Worm (Caenorhabditis elegans) whole organism, midembryonic: ENCODE measurements around the gene F41C3.11.

Source experiments
- T22C8.4 ChIP-seq: fragments of 200-800 bp; sonication (Bioruptor generic); IDR thresholded peaks from 2 replicates; pipeline ENCODE4 v1.3.6; 2022; ENCODE audit warnings: missing genetic modification characterization, missing compliant biosample characterization
- cog-1 ChIP-seq: sonication (generic microtip); optimal IDR thresholded peaks from 2 replicates; lab custom pipeline; 2016; ENCODE audit warnings: missing genetic modification characterization, missing compliant biosample characterization
- flt-1 ChIP-seq: fragments of 200-800 bp; sonication (Bioruptor generic); IDR thresholded peaks from 2 replicates; pipeline ENCODE4 v1.3.6; 2022; ENCODE audit warnings: missing genetic modification characterization, missing compliant biosample characterization
- klf-2 ChIP-seq: fragments of 200-800 bp; sonication (Bioruptor generic); conservative IDR thresholded peaks from 2 replicates; pipeline ENCODE4 v1.3.6; 2022; ENCODE audit warnings: missing genetic modification reagents, missing genetic modification characterization, missing compliant biosample characterization
- med-1 ChIP-seq: sonication (generic microtip); optimal IDR thresholded peaks from 2 replicates; lab custom pipeline; 2017; ENCODE audit warnings: missing genetic modification characterization, mild to moderate bottlenecking, missing compliant biosample characterization, antibody characterized with exemption, missing genetic modification reagents; ENCODE audit not compliant: insufficient read depth
- ref-1 ChIP-seq: fragments of 200-800 bp; sonication (Bioruptor generic); conservative IDR thresholded peaks from 2 replicates; pipeline ENCODE4 v1.3.6; 2022; ENCODE audit warnings: missing genetic modification reagents, missing genetic modification characterization, missing compliant biosample characterization
- tab-1 ChIP-seq: fragments of 200-800 bp; sonication (Bioruptor generic); IDR thresholded peaks from 2 replicates; pipeline ENCODE4 v1.3.6; 2022; ENCODE audit warnings: missing genetic modification characterization, missing compliant biosample characterization
- ztf-23 ChIP-seq: fragments of 200-800 bp; sonication (Bioruptor generic); IDR thresholded peaks from 2 replicates; pipeline ENCODE4 v1.3.6; 2022; ENCODE audit warnings: missing genetic modification reagents, missing genetic modification characterization, missing compliant biosample characterization
- ztf-29 ChIP-seq: fragments of 200-800 bp; sonication (Bioruptor generic); IDR thresholded peaks from 2 replicates; pipeline ENCODE4 v1.3.6; 2022; ENCODE audit warnings: missing genetic modification reagents, missing genetic modification characterization, missing compliant biosample characterization

The F41C3.11 gene

ce11 chrII:4734477-4734876 is 729 bp upstream of the F41C3.11 start:
- no peak for TF ChIP-seq ztf-23 (GFP tag; lab: Robert Waterston, UW)
- no peak for TF ChIP-seq flt-1 (GFP tag; lab: Robert Waterston, UW)

- no peak for TF ChIP-seq T22C8.4
- TF ChIP-seq cog-1 (tag; lab: Kevin White, UChicago), result no peak
- no peak for TF ChIP-seq flt-1 (GFP tag; lab: Robert Waterston, UW)
- no peak for TF ChIP-seq ref-1 (GFP tag; lab: Robert Waterston, UW)
- TF ChIP-seq tab-1, result no peak
- no peak for TF ChIP-seq ztf-23 (GFP tag; lab: Robert Waterston, UW)
- TF ChIP-seq ztf-29 (GFP tag; lab: Robert Waterston, UW), result no peak
Measured at ce11 chrII:4729733-4730132, 4.0 kb downstream of the F41C3.11 start, which contains the start of gene F41C3.7. Gene F41C3.7 (plus strand): TSS chrII:4730033.

- TF ChIP-seq flt-1 (GFP tag; lab: Robert Waterston, UW) (no peak), ref-1 (GFP tag; lab: Robert Waterston, UW) (no peak), cog-1 (tag; lab: Kevin White, UChicago) (no peak), T22C8.4 (no peak)
Measured at ce11 chrII:4728687-4729086, 5.1 kb downstream of the F41C3.11 start.

ce11 chrII:4727769-4728168 is 6.0 kb downstream of the F41C3.11 start, which contains the start of gene ttr-41:
Gene ttr-41 (minus strand): TSS chrII:4727869.
- TF ChIP-seq T22C8.4, result no peak
- TF ChIP-seq ztf-29 (GFP tag; lab: Robert Waterston, UW), result no peak
- no peak for TF ChIP-seq med-1 (GFP tag; lab: Kevin White, UChicago)
- no peak for TF ChIP-seq ztf-23 (GFP tag; lab: Robert Waterston, UW)
- TF ChIP-seq ref-1 (GFP tag; lab: Robert Waterston, UW), result no peak
- TF ChIP-seq cog-1 (tag; lab: Kevin White, UChicago), result no peak
- TF ChIP-seq flt-1 (GFP tag; lab: Robert Waterston, UW), result no peak
- no peak for TF ChIP-seq klf-2 (GFP tag; lab: Robert Waterston, UW)
- TF ChIP-seq tab-1, result no peak

- no peak for TF ChIP-seq T22C8.4
- TF ChIP-seq med-1 (GFP tag; lab: Kevin White, UChicago), result no peak
- TF ChIP-seq ref-1 (GFP tag; lab: Robert Waterston, UW), result no peak
- TF ChIP-seq ztf-23 (GFP tag; lab: Robert Waterston, UW), result no peak
- TF ChIP-seq ztf-29 (GFP tag; lab: Robert Waterston, UW), result no peak
- no peak for TF ChIP-seq flt-1 (GFP tag; lab: Robert Waterston, UW)
- TF ChIP-seq klf-2 (GFP tag; lab: Robert Waterston, UW), result no peak
- TF ChIP-seq cog-1 (tag; lab: Kevin White, UChicago), result no peak
- TF ChIP-seq tab-1, result no peak
Measured at ce11 chrII:4726750-4727384, 6.9 kb downstream of the F41C3.11 start.

ce11 chrII:4726120-4726519 is 7.6 kb downstream of the F41C3.11 start, which contains the start of gene F10G7.10:
Gene F10G7.10 (minus strand): TSS chrII:4726264.
- no peak for TF ChIP-seq tab-1
- TF ChIP-seq cog-1 (tag; lab: Kevin White, UChicago), result no peak
- no peak for TF ChIP-seq klf-2 (GFP tag; lab: Robert Waterston, UW)
- no peak for TF ChIP-seq T22C8.4
- no peak for TF ChIP-seq ztf-23 (GFP tag; lab: Robert Waterston, UW)
- no peak for TF ChIP-seq ref-1 (GFP tag; lab: Robert Waterston, UW)
- TF ChIP-seq flt-1 (GFP tag; lab: Robert Waterston, UW), result no peak
- no peak for TF ChIP-seq ztf-29 (GFP tag; lab: Robert Waterston, UW)
- no peak for TF ChIP-seq med-1 (GFP tag; lab: Kevin White, UChicago)

ce11 chrII:4715676-4716075 is 18.1 kb downstream of the F41C3.11 start, which contains the start of gene F41C3.8:
Gene F41C3.8 (plus strand): TSS chrII:4716046.
- TF ChIP-seq ztf-29 (GFP tag; lab: Robert Waterston, UW), result no peak
- no peak for TF ChIP-seq ztf-23 (GFP tag; lab: Robert Waterston, UW)
- no peak for TF ChIP-seq cog-1 (tag; lab: Kevin White, UChicago)
- no peak for TF ChIP-seq klf-2 (GFP tag; lab: Robert Waterston, UW)
- TF ChIP-seq flt-1 (GFP tag; lab: Robert Waterston, UW), result no peak
- TF ChIP-seq T22C8.4, result no peak
- no peak for TF ChIP-seq ref-1 (GFP tag; lab: Robert Waterston, UW)
- no peak for TF ChIP-seq med-1 (GFP tag; lab: Kevin White, UChicago)
- TF ChIP-seq tab-1, result no peak

ce11 chrII:4710813-4711212 is 22.9 kb downstream of the F41C3.11 start:
- TF ChIP-seq tab-1 (no peak), cog-1 (tag; lab: Kevin White, UChicago) (no peak), ref-1 (GFP tag; lab: Robert Waterston, UW) (no peak), klf-2 (GFP tag; lab: Robert Waterston, UW) (no peak), ztf-29 (GFP tag; lab: Robert Waterston, UW) (no peak), ztf-23 (GFP tag; lab: Robert Waterston, UW) (no peak)

- TF ChIP-seq klf-2 (GFP tag; lab: Robert Waterston, UW) (no peak), cog-1 (tag; lab: Kevin White, UChicago) (no peak), ztf-23 (GFP tag; lab: Robert Waterston, UW) (no peak), tab-1 (no peak), ztf-29 (GFP tag; lab: Robert Waterston, UW) (no peak), med-1 (GFP tag; lab: Kevin White, UChicago) (no peak), ref-1 (GFP tag; lab: Robert Waterston, UW) (no peak), flt-1 (GFP tag; lab: Robert Waterston, UW) (no peak), T22C8.4 (no peak)
Measured at ce11 chrII:4710120-4710519, 23.6 kb downstream of the F41C3.11 start, which contains the start of gene tag-151. Gene tag-151 (plus strand): TSS chrII:4710277.
